Fruit fly (Drosophila melanogaster): ENCODE measurements around the gene crb.

crb gene

dm6 chr3R:24279291-24279690 lies 15.6 kb upstream of the crb start, which contains the start of gene shps (continued):
- 0 out of 2 replicates have a peak, but pooled peaks have one; percentile 6 for TF ChIP-seq chm (GFP tag; IDR thresholded peaks at IDR 0.05)
- TF ChIP-seq fd64A (GFP tag; optimal IDR thresholded peaks at IDR 0.05): no peak
- TF ChIP-seq NC2α (GFP tag; optimal IDR thresholded peaks at IDR 0.05): no peak
- TF ChIP-seq pfk (GFP tag; optimal IDR thresholded peaks at IDR 0.05): no peak
- no peak for TF ChIP-seq CG1024 (GFP tag; IDR thresholded peaks at IDR 0.05)
- TF ChIP-seq Dbx (GFP tag; IDR thresholded peaks at IDR 0.05): no peak
- TF ChIP-seq her (GFP tag; optimal IDR thresholded peaks at IDR 0.05): no peak
- TF ChIP-seq CG10654 (GFP tag; optimal IDR thresholded peaks at IDR 0.05): no peak
- TF ChIP-seq trem (tag; optimal IDR thresholded peaks at IDR 0.05): no peak
- TF ChIP-seq mirr (GFP tag; optimal IDR thresholded peaks at IDR 0.05): no peak
- TF ChIP-seq CG5953 (GFP tag; IDR thresholded peaks at IDR 0.05): no peak
- TF ChIP-seq slbo (GFP tag; IDR thresholded peaks at IDR 0.05): no peak
- TF ChIP-seq CG6654 (GFP tag; optimal IDR thresholded peaks at IDR 0.05): peak; percentile 100
- TF ChIP-seq tio (GFP tag; optimal IDR thresholded peaks at IDR 0.05): no peak
- TF ChIP-seq CG11085 (GFP tag; IDR thresholded peaks at IDR 0.05): no peak
- no peak for TF ChIP-seq crc (GFP tag; optimal IDR thresholded peaks at IDR 0.05)
- TF ChIP-seq vnd (GFP tag; IDR thresholded peaks at IDR 0.05; ENCODE audit: partially characterized antibody): peak; percentile 82
- TF ChIP-seq CG12744 (GFP tag; optimal IDR thresholded peaks at IDR 0.05): no peak
- TF ChIP-seq Hr39 (optimal IDR thresholded peaks at IDR 0.05): no peak
- TF ChIP-seq wor (GFP tag; IDR thresholded peaks at IDR 0.05): no peak
- TF ChIP-seq NfI (GFP tag; optimal IDR thresholded peaks at IDR 0.05): no peak
- no peak for TF ChIP-seq TFAM (GFP tag; optimal IDR thresholded peaks at IDR 0.05)
- no peak for TF ChIP-seq CG10321 (GFP tag; IDR thresholded peaks at IDR 0.05)
- no peak for TF ChIP-seq luna (GFP tag; optimal IDR thresholded peaks at IDR 0.05)
- TF ChIP-seq bigmax (GFP tag; optimal IDR thresholded peaks at IDR 0.05): no peak
- no peak for TF ChIP-seq peb (GFP tag; IDR thresholded peaks at IDR 0.05)
- no peak for TF ChIP-seq CG9609 (GFP tag; optimal IDR thresholded peaks at IDR 0.05)
- TF ChIP-seq nerfin-2 (GFP tag; IDR thresholded peaks at IDR 0.05; ENCODE audit: partially characterized antibody): peak; percentile 96
- peak; percentile 99 for TF ChIP-seq tna (GFP tag; IDR thresholded peaks at IDR 0.05; ENCODE audit: partially characterized antibody)
- no peak for TF ChIP-seq Ravus (GFP tag; IDR thresholded peaks at IDR 0.05)
- no peak; the same call in none of the 4 replicates for TF ChIP-seq Dll (GFP tag; IDR thresholded peaks at IDR 0.05; ENCODE audit: partially characterized antibody)
- peak; percentile 91 for TF ChIP-seq Tbp (GFP tag; optimal IDR thresholded peaks at IDR 0.05)
- no peak for TF ChIP-seq sc (optimal IDR thresholded peaks at IDR 0.05)
- no peak for TF ChIP-seq sc (GFP tag; optimal IDR thresholded peaks at IDR 0.05)
- no peak for TF ChIP-seq en (GFP tag; optimal IDR thresholded peaks at IDR 0.05)
- TF ChIP-seq CG3847 (GFP tag; IDR thresholded peaks at IDR 0.05): no peak
- TF ChIP-seq pho (GFP tag; optimal IDR thresholded peaks at IDR 0.05): no peak
- no peak for TF ChIP-seq bab2 (GFP tag; optimal IDR thresholded peaks at IDR 0.05)
- peak; percentile 54 for TF ChIP-seq Lhr (GFP tag; optimal IDR thresholded peaks at IDR 0.05)
- no peak for TF ChIP-seq lab (GFP tag; optimal IDR thresholded peaks at IDR 0.05)
- TF ChIP-seq odd (GFP tag; optimal IDR thresholded peaks at IDR 0.05): no peak
- no peak for TF ChIP-seq CG11695 (GFP tag; IDR thresholded peaks at IDR 0.05)
- no peak for TF ChIP-seq CG12219 (GFP tag; optimal IDR thresholded peaks at IDR 0.05)
- TF ChIP-seq row (GFP tag; IDR thresholded peaks at IDR 0.05): no peak
- TF ChIP-seq CG1832 (GFP tag; optimal IDR thresholded peaks at IDR 0.05): no peak
- TF ChIP-seq ken (GFP tag; IDR thresholded peaks at IDR 0.05): no peak
- no peak for TF ChIP-seq dysf (GFP tag; IDR thresholded peaks at IDR 0.05)
- 0 out of 3 replicates have a peak, but pooled peaks have one; percentile 14 for TF ChIP-seq CG6175 (GFP tag; IDR thresholded peaks at IDR 0.05)
- no peak for TF ChIP-seq Myb (GFP tag; optimal IDR thresholded peaks at IDR 0.05)
- no peak for TF ChIP-seq kay (GFP tag; optimal IDR thresholded peaks at IDR 0.05)
- no peak for TF ChIP-seq run (tag; optimal IDR thresholded peaks at IDR 0.05)
- no peak for TF ChIP-seq grn (GFP tag; optimal IDR thresholded peaks at IDR 0.05)
- no peak for TF ChIP-seq kni (GFP tag; optimal IDR thresholded peaks at IDR 0.05)
- no peak for TF ChIP-seq gro (GFP tag; optimal IDR thresholded peaks at IDR 0.05)

Measured in whole organism, embryonic.